Worm (Caenorhabditis elegans) whole organism, early embryonic: ENCODE results near the gene catp-6.

Experiments
- F13C5.2 ChIP-seq: sonication (generic microtip); optimal IDR thresholded peaks from 2 replicates; lab custom pipeline; 2017; ENCODE audit warnings: mild to moderate bottlenecking, missing genetic modification characterization, inconsistent platforms, missing compliant biosample characterization
- ama-1 ChIP-seq: fragments of 150-350 bp; optimal IDR thresholded peaks from 2 replicates; lab custom pipeline; 2014
- ceh-13 ChIP-seq: fragments of 200-800 bp; sonication (Bioruptor generic); optimal IDR thresholded peaks from 2 replicates; lab custom pipeline; 2018; ENCODE audit warnings: mild to moderate bottlenecking, missing genetic modification characterization, missing compliant biosample characterization
- flt-1 ChIP-seq: fragments of 200-800 bp; sonication (Bioruptor generic); IDR thresholded peaks from 2 replicates; pipeline ENCODE4 v1.3.6; 2022; ENCODE audit warnings: missing genetic modification characterization, missing compliant biosample characterization
- hmbx-1 ChIP-seq: sonication (generic microtip); optimal IDR thresholded peaks from 2 replicates; lab custom pipeline; 2016; ENCODE audit warnings: mild to moderate bottlenecking, missing genetic modification characterization, missing compliant biosample characterization
- hmg-4 ChIP-seq: fragments of 200-800 bp; sonication (Bioruptor generic); optimal IDR thresholded peaks from 2 replicates; lab custom pipeline; 2018; ENCODE audit warnings: mild to moderate bottlenecking, missing genetic modification characterization, missing compliant biosample characterization
- hnd-1 ChIP-seq: sonication (generic microtip); optimal IDR thresholded peaks from 2 replicates; lab custom pipeline; 2016; ENCODE audit warnings: missing genetic modification characterization, missing compliant biosample characterization
- pes-1 ChIP-seq: fragments of 200-800 bp; sonication (Bioruptor generic); IDR thresholded peaks from 2 replicates; pipeline ENCODE4 v1.3.6; 2022; ENCODE audit warnings: missing genetic modification reagents, missing genetic modification characterization, missing compliant biosample characterization
- scrt-1 ChIP-seq: fragments of 200-800 bp; sonication (Bioruptor generic); IDR thresholded peaks from 2 replicates; pipeline ENCODE4 v1.3.6; 2022; ENCODE audit warnings: missing genetic modification characterization, missing compliant biosample characterization
- sea-1 ChIP-seq: fragments of 200-800 bp; sonication (Bioruptor generic); conservative IDR thresholded peaks from 2 replicates; pipeline ENCODE4 v1.3.6; 2022; ENCODE audit warnings: missing genetic modification characterization, missing compliant biosample characterization
- tbx-37 ChIP-seq: fragments of 200-800 bp; sonication (Bioruptor generic); conservative IDR thresholded peaks from 2 replicates; pipeline ENCODE4 v1.3.6; 2022; ENCODE audit warnings: missing genetic modification reagents, missing genetic modification characterization, missing compliant biosample characterization
- tra-4 ChIP-seq: sonication (generic microtip); optimal IDR thresholded peaks from 2 replicates; lab custom pipeline; 2017; ENCODE audit warnings: missing genetic modification characterization, missing compliant biosample characterization

DNA sequence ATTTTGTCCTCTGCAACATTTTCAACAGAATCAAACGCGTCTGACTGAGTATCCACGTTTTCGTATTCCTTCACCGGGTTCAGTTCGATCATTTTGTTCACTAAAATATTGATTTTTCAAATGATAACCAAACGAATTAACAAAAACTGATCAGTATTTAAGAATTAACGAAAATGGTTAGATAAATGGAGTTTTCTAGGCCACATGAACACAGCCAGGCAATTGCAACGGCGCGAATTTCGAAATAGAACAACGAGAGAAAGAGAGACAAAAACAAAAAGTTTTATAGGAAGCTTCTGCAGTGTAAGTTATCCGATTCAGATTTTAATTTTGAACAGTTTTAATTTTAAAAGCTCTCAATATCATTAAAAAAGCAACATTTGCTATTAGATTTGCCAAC lies 46.8 kb downstream of the catp-6 start, which contains the start of gene sna-2:
- TF ChIP-seq pes-1 (GFP tag; lab: Robert Waterston, UW) (no peak), ama-1 (lab: Kevin White, UChicago) (no peak), flt-1 (GFP tag; lab: Robert Waterston, UW) (no peak), scrt-1 (GFP tag; lab: Robert Waterston, UW) (no peak), tbx-37 (GFP tag; lab: Robert Waterston, UW) (peak; percentile 68), sea-1 (no peak), hnd-1 (tag; lab: Kevin White, UChicago) (no peak), hmbx-1 (tag; lab: Kevin White, UChicago) (no peak), tra-4 (tag; lab: Kevin White, UChicago) (no peak), ceh-13 (GFP tag; lab: Kevin White, UChicago) (no peak), hmg-4 (GFP tag; lab: Kevin White, UChicago) (no peak), F13C5.2 (tag; lab: Kevin White, UChicago) (no peak)
